Worm (Caenorhabditis elegans): Measurements from ENCODE around the gene aip-1.

- TF ChIP-seq ceh-31 (tag; optimal IDR thresholded peaks at IDR 0.05) (no peak), lin-11 (tag; optimal IDR thresholded peaks at IDR 0.05) (no peak), fkh-10 (GFP tag; optimal IDR thresholded peaks at IDR 0.05) (no peak), dmd-4 (tag; optimal IDR thresholded peaks at IDR 0.05; ENCODE audit: borderline replicate concordance) (no peak), syd-9 (tag; optimal IDR thresholded peaks at IDR 0.05) (no peak), ama-1 (optimal IDR thresholded peaks at IDR 0.05) (no peak), ets-4 (tag; optimal IDR thresholded peaks at IDR 0.05) (no peak), nhr-11 (tag; optimal IDR thresholded peaks at IDR 0.05) (no peak), sox-4 (tag; optimal IDR thresholded peaks at IDR 0.05) (no peak), mec-3 (tag; optimal IDR thresholded peaks at IDR 0.05; ENCODE audit: borderline replicate concordance) (no peak), K02D7.2 (tag; optimal IDR thresholded peaks at IDR 0.05) (no peak), pqm-1 (tag; optimal IDR thresholded peaks at IDR 0.05) (no peak)
Measured at ce11 chrV:14011427-14011826, 706 bp upstream of the aip-1 start.

Data from whole organism, late embryonic.